Worm (Caenorhabditis elegans): ENCODE data around the gene pqn-2.

Gene pqn-2

ce11 chrV:10404701-10405100 lies 22.5 kb downstream of the pqn-2 start:
- TF ChIP-seq W03F9.2 (tag; optimal IDR thresholded peaks at IDR 0.05) (no peak), him-1 (tag; optimal IDR thresholded peaks at IDR 0.05) (no peak), dao-5 (tag; optimal IDR thresholded peaks at IDR 0.05) (no peak)

- TF ChIP-seq him-1 (tag; optimal IDR thresholded peaks at IDR 0.05) (no peak), dao-5 (tag; optimal IDR thresholded peaks at IDR 0.05) (no peak), W03F9.2 (tag; optimal IDR thresholded peaks at IDR 0.05) (no peak)
Observed at ce11 chrV:10406313-10406712, 24.1 kb downstream of the pqn-2 start, which contains the start of gene F15H10.7. TSS of gene F15H10.7 (minus strand) at chrV:10406413.

ce11 chrV:10410030-10410713 lies 27.9 kb downstream of the pqn-2 start, which contains the start of gene F15H10.12:
TSS of gene F15H10.12 (minus strand) at chrV:10410080.
- TF ChIP-seq him-1 (tag; optimal IDR thresholded peaks at IDR 0.05) (no peak), W03F9.2 (tag; optimal IDR thresholded peaks at IDR 0.05) (no peak), dao-5 (tag; optimal IDR thresholded peaks at IDR 0.05) (no peak)

- TF ChIP-seq W03F9.2 (tag; optimal IDR thresholded peaks at IDR 0.05) (no peak), him-1 (tag; optimal IDR thresholded peaks at IDR 0.05) (no peak), dao-5 (tag; optimal IDR thresholded peaks at IDR 0.05) (no peak)
Observed at ce11 chrV:10414610-10415009, 32.4 kb downstream of the pqn-2 start, which contains the start of gene F15H10.9. TSS of gene F15H10.9 (minus strand) at chrV:10414710.

- no peak for TF ChIP-seq dao-5 (tag; optimal IDR thresholded peaks at IDR 0.05)
- TF ChIP-seq W03F9.2 (tag; optimal IDR thresholded peaks at IDR 0.05), result no peak
- TF ChIP-seq him-1 (tag; optimal IDR thresholded peaks at IDR 0.05), result no peak
Observed at ce11 chrV:10416925-10417324, 34.7 kb downstream of the pqn-2 start, which contains the start of gene F15H10.10. TSS of gene F15H10.10 (minus strand) at chrV:10417025.

ce11 chrV:10418961-10419360 lies 36.7 kb downstream of the pqn-2 start, which contains the start of gene F15H10.5:
TSS of gene F15H10.5 (minus strand) at chrV:10419061.
- TF ChIP-seq W03F9.2 (tag; optimal IDR thresholded peaks at IDR 0.05), result no peak
- TF ChIP-seq dao-5 (tag; optimal IDR thresholded peaks at IDR 0.05), result no peak
- TF ChIP-seq him-1 (tag; optimal IDR thresholded peaks at IDR 0.05), result no peak

DNA sequence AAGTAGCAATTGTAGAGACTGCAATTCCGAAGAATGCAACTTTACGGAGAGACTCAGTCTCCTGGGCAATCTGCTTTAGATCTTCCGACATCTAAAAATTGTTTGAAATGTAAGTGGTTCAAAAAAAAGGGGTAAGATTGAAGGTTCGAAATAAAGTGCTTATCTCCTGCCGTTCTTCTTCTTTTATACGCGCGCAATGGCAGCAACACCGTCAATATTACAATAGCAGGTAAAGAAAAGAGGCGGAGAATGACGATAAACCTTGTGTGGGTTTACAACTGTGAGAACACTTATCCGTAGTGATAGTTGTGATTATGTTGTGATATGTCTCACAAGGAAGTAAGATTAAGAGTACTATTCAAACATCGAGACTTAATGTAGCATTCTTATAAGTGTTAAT lies 39.6 kb downstream of the pqn-2 start, which contains the start of gene col-13:
Gene col-13 (minus strand): TSS at position 101 of the 400 bp plus-strand sequence.
- TF ChIP-seq him-1 (tag; optimal IDR thresholded peaks at IDR 0.05), result no peak
- TF ChIP-seq W03F9.2 (tag; optimal IDR thresholded peaks at IDR 0.05), result no peak
- TF ChIP-seq dao-5 (tag; optimal IDR thresholded peaks at IDR 0.05), result no peak

ce11 chrV:10423511-10423910 lies 41.3 kb downstream of the pqn-2 start:
- TF ChIP-seq W03F9.2 (tag; optimal IDR thresholded peaks at IDR 0.05) (no peak), him-1 (tag; optimal IDR thresholded peaks at IDR 0.05) (no peak)

DNA sequence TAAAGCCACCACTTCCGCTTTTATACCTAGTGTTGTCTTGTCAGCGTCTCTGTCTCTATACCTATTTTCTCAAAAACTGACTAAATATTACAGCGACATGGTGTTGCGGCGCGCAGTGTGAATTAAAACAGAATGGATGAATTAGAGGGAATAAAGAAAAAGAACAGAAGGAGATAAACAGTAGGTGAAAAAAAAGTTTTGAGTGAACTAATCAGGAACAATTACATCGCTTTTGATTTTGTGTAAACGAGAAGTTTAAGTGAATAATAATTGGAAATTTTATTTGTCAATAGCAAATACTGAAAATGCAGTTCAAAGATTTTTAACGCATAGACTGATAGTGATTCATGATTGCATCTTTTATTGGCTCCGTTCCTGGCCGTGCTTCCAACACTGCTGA lies 42.9 kb downstream of the pqn-2 start, which contains the start of gene col-12:
Gene col-12 (minus strand): TSS at position 101 of the 400 bp plus-strand sequence.
- TF ChIP-seq him-1 (tag; optimal IDR thresholded peaks at IDR 0.05) (no peak), W03F9.2 (tag; optimal IDR thresholded peaks at IDR 0.05) (no peak), dao-5 (tag; optimal IDR thresholded peaks at IDR 0.05) (no peak)

ce11 chrV:10426253-10426652 lies 44.0 kb downstream of the pqn-2 start, which contains the start of gene apc-10:
TSS of gene apc-10 (minus strand) at chrV:10426353.
- TF ChIP-seq him-1 (tag; optimal IDR thresholded peaks at IDR 0.05) (no peak), W03F9.2 (tag; optimal IDR thresholded peaks at IDR 0.05) (peak; percentile 23)

ce11 chrV:10428608-10429007 lies 46.4 kb downstream of the pqn-2 start, which contains the start of gene tag-314:
TSS of gene tag-314 (minus strand) at chrV:10428708.
- no peak for TF ChIP-seq him-1 (tag; optimal IDR thresholded peaks at IDR 0.05)
- TF ChIP-seq W03F9.2 (tag; optimal IDR thresholded peaks at IDR 0.05), result no peak
- no peak for TF ChIP-seq dao-5 (tag; optimal IDR thresholded peaks at IDR 0.05)

- TF ChIP-seq dao-5 (tag; optimal IDR thresholded peaks at IDR 0.05), result no peak
Observed at ce11 chrV:10432607-10433006, 50.4 kb downstream of the pqn-2 start.

All from whole organism, L4/young adult.